Fruit fly (Drosophila melanogaster) whole organism, wandering third instar larva: Measurements from ENCODE around the gene Cpr67Fb.

Source experiments
- CG9705 ChIP-seq: fragments of 200-800 bp; sonication (Bioruptor generic); optimal IDR thresholded peaks from 2 replicates; lab custom pipeline; 2018; ENCODE audit warnings: missing biosample characterization, mild to moderate bottlenecking, missing genetic modification characterization
- GATAd ChIP-seq: sonication (Bioruptor generic); optimal IDR thresholded peaks from 2 replicates; lab custom pipeline; 2016; ENCODE audit warnings: missing biosample characterization, missing genetic modification characterization
- Hnf4 ChIP-seq: fragments of 200-800 bp; sonication (Bioruptor generic); optimal IDR thresholded peaks from 2 replicates; lab custom pipeline; 2016; ENCODE audit warnings: missing biosample characterization, mild to moderate bottlenecking, missing genetic modification characterization
- Myc ChIP-seq: fragments of >200 bp; optimal IDR thresholded peaks from 2 replicates; lab custom pipeline; 2017
- N ChIP-seq: fragments of >200 bp; optimal IDR thresholded peaks from 2 replicates; lab custom pipeline; 2018; ENCODE audit warnings: missing biosample characterization, missing external identifiers, missing genetic modification characterization
- OdsH ChIP-seq: fragments of 200-800 bp; sonication (Bioruptor generic); optimal IDR thresholded peaks from 2 replicates; lab custom pipeline; 2016; ENCODE audit warnings: missing biosample characterization, mild to moderate bottlenecking, missing genetic modification characterization
- br ChIP-seq: fragments of 200-800 bp; sonication (Bioruptor generic); optimal IDR thresholded peaks from 2 replicates; lab custom pipeline; 2016; ENCODE audit warnings: missing biosample characterization, missing genetic modification characterization
- dsf ChIP-seq: sonication (Bioruptor generic); optimal IDR thresholded peaks from 2 replicates; lab custom pipeline; 2016; ENCODE audit warnings: missing biosample characterization, missing genetic modification characterization, borderline replicate concordance
- fru ChIP-seq: fragments of 200-800 bp; sonication (Bioruptor generic); optimal IDR thresholded peaks from 3 replicates; lab custom pipeline; 2016; ENCODE audit warnings: missing biosample characterization, mild to moderate bottlenecking, missing genetic modification characterization
- pan ChIP-seq: fragments of >200 bp; optimal IDR thresholded peaks from 2 replicates; lab custom pipeline; 2017
- psq ChIP-seq: fragments of 200-800 bp; sonication (Bioruptor generic); optimal IDR thresholded peaks from 3 replicates; lab custom pipeline; 2017; ENCODE audit warnings: missing biosample characterization, mild to moderate bottlenecking, missing genetic modification characterization, moderate library complexity

- TF ChIP-seq CG9705 (no peak), Hnf4 (GFP tag; lab: Kevin White, UChicago) (no peak), fru (GFP tag; lab: Kevin White, UChicago) (peak; percentile 1), dsf (GFP tag; lab: Kevin White, UChicago) (no peak), pan (no peak), psq (GFP tag; lab: Kevin White, UChicago) (peak; percentile 19), GATAd (GFP tag; lab: Kevin White, UChicago) (no peak), N (GFP tag; lab: Kevin White, UChicago) (no peak), Myc (no peak), br (GFP tag; lab: Kevin White, UChicago) (no peak), OdsH (peak; percentile 36)
These were observed 37.5 kb downstream of the Cpr67Fb start for dm6 chr3L:10931430-10931829.
